Worm (Caenorhabditis elegans): ENCODE data around the gene pho-11.

DNA sequence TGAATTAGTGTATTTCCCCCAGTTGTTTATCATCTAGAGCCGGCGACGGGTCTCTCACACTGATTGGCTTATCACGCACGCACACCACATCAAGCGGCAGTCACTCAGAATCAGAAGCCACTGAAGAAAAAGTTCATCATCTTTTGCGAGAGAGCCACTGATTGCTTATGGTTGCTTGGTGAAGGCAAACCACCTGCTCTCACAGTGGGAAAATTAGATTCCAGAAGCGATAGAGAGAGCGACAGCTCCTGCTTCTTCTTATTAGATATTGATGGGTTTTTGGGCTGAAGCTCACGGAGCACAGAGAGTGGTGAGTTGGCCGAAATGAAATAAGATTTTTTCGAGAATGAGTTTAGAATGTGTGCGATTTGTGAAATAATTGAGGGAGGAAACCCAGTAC is 24.5 kb downstream of the pho-11 start:
- TF ChIP-seq jun-1 (tag; optimal IDR thresholded peaks at IDR 0.05): no peak
- TF ChIP-seq lin-39 (tag; optimal IDR thresholded peaks at IDR 0.05): no peak
- TF ChIP-seq ceh-9 (tag; optimal IDR thresholded peaks at IDR 0.05): no peak
- no peak for TF ChIP-seq nhr-77 (tag; optimal IDR thresholded peaks at IDR 0.05)
- TF ChIP-seq skn-1 (tag; optimal IDR thresholded peaks at IDR 0.05): no peak
- TF ChIP-seq snpc-4 (tag; optimal IDR thresholded peaks at IDR 0.05): no peak
- no peak for TF ChIP-seq mdl-1 (tag; optimal IDR thresholded peaks at IDR 0.05)
- TF ChIP-seq ceh-28 (tag; optimal IDR thresholded peaks at IDR 0.05): no peak
- TF ChIP-seq nhr-12 (tag; optimal IDR thresholded peaks at IDR 0.05): no peak
- no peak for TF ChIP-seq nhr-76 (tag; optimal IDR thresholded peaks at IDR 0.05)
- no peak for TF ChIP-seq R02D3.7 (tag; optimal IDR thresholded peaks at IDR 0.05)
- TF ChIP-seq ama-1 (optimal IDR thresholded peaks at IDR 0.05): no peak

Data from whole organism, L3 larva.